Worm (Caenorhabditis elegans) whole organism, young adult: Measurements from ENCODE around the gene T02C12.5.

Source experiments
- B0035.1 ChIP-seq: sonication (generic microtip); optimal IDR thresholded peaks from 2 replicates; lab custom pipeline; 2016; ENCODE audit warnings: missing genetic modification characterization, mild to moderate bottlenecking, missing compliant biosample characterization, missing genotype, missing genetic modification reagents
- C06A6.2 ChIP-seq: fragments of 200-800 bp; sonication (Bioruptor generic); conservative IDR thresholded peaks from 2 replicates; pipeline ENCODE4 v1.3.6; 2022; ENCODE audit warnings: missing genetic modification characterization, missing compliant biosample characterization
- D2030.7 ChIP-seq: fragments of 200-800 bp; sonication (Bioruptor generic); IDR thresholded peaks from 2 replicates; pipeline ENCODE4 v1.3.6; 2022; ENCODE audit warnings: missing genetic modification reagents, missing genetic modification characterization, missing compliant biosample characterization
- F10E7.11 ChIP-seq: sonication (generic microtip); optimal IDR thresholded peaks from 2 replicates; lab custom pipeline; 2017; ENCODE audit warnings: mild to moderate bottlenecking, missing genetic modification characterization, moderate library complexity, missing compliant biosample characterization
- F37B4.10 ChIP-seq: fragments of 200-800 bp; sonication (Bioruptor generic); IDR thresholded peaks from 2 replicates; pipeline ENCODE4 v1.3.6; 2022; ENCODE audit warnings: missing genetic modification characterization, missing compliant biosample characterization
- F39B2.1 ChIP-seq: fragments of 200-800 bp; sonication (Bioruptor generic); IDR thresholded peaks from 2 replicates; pipeline ENCODE4 v1.3.6; 2022; ENCODE audit warnings: missing genetic modification reagents, missing genetic modification characterization, missing compliant biosample characterization
- F52B5.7 ChIP-seq: sonication (generic microtip); optimal IDR thresholded peaks from 2 replicates; lab custom pipeline; 2016; ENCODE audit warnings: mild to moderate bottlenecking, missing genetic modification characterization, missing compliant biosample characterization
- F57A8.1 ChIP-seq: fragments of 200-800 bp; sonication (Bioruptor generic); optimal IDR thresholded peaks from 2 replicates; lab custom pipeline; 2018; ENCODE audit warnings: mild to moderate bottlenecking, missing genetic modification characterization, moderate library complexity, missing compliant biosample characterization
- K12H6.12 ChIP-seq: fragments of 200-800 bp; sonication (Bioruptor generic); optimal IDR thresholded peaks from 2 replicates; lab custom pipeline; 2018; ENCODE audit warnings: mild to moderate bottlenecking, missing genetic modification characterization, missing compliant biosample characterization
- Y53F4B.3 ChIP-seq: fragments of 200-800 bp; sonication (Bioruptor generic); IDR thresholded peaks from 2 replicates; pipeline ENCODE4 v1.3.6; 2022; ENCODE audit warnings: missing genetic modification reagents, missing genetic modification characterization, missing compliant biosample characterization
- Y67H2A.10 ChIP-seq: fragments of 200-800 bp; sonication (Bioruptor generic); conservative IDR thresholded peaks from 2 replicates; pipeline ENCODE4 v1.3.6; 2022; ENCODE audit warnings: missing genetic modification reagents, missing genetic modification characterization, missing compliant biosample characterization
- Y79H2A.3 ChIP-seq: fragments of 200-800 bp; sonication (Bioruptor generic); conservative IDR thresholded peaks from 2 replicates; pipeline ENCODE4 v1.3.6; 2022; ENCODE audit warnings: missing genetic modification reagents, missing genetic modification characterization, missing compliant biosample characterization
- aptf-2 ChIP-seq: fragments of 200-800 bp; sonication (Bioruptor generic); conservative IDR thresholded peaks from 2 replicates; pipeline ENCODE4 v1.3.6; 2022; ENCODE audit warnings: missing genetic modification reagents, missing genetic modification characterization, missing compliant biosample characterization
- aptf-3 ChIP-seq: fragments of 200-800 bp; sonication (Bioruptor generic); IDR thresholded peaks from 2 replicates; pipeline ENCODE4 v1.3.6; 2022; ENCODE audit warnings: missing genetic modification characterization, missing compliant biosample characterization
- attf-5 ChIP-seq: fragments of 200-800 bp; sonication (Bioruptor generic); optimal IDR thresholded peaks from 2 replicates; lab custom pipeline; 2018; ENCODE audit warnings: mild to moderate bottlenecking, missing genetic modification characterization, missing compliant biosample characterization
- attf-6 ChIP-seq: fragments of 200-800 bp; sonication (Bioruptor generic); IDR thresholded peaks from 2 replicates; pipeline ENCODE4 v1.3.6; 2022; ENCODE audit warnings: missing genetic modification reagents, missing genetic modification characterization, missing compliant biosample characterization
- ccch-3 ChIP-seq: fragments of 200-800 bp; sonication (Bioruptor generic); optimal IDR thresholded peaks from 2 replicates; lab custom pipeline; 2018; ENCODE audit warnings: mild to moderate bottlenecking, missing genetic modification characterization, missing compliant biosample characterization
- cebp-1 ChIP-seq, 2 experiments: fragments of 200-800 bp in 1 of 2; sonication (Bioruptor generic) in 1 of 2; sonication (generic microtip) in 1 of 2; IDR thresholded peaks in 1 of 2; optimal IDR thresholded peaks in 1 of 2; 2 replicates each; pipeline versions ENCODE4 v1.3.6 to Lab custom; 2017 to 2022; ENCODE audit warnings: missing compliant biosample characterization in 2 of 2, missing genetic modification characterization in 2 of 2, mild to moderate bottlenecking in 1 of 2, missing genetic modification reagents in 1 of 2, moderate library complexity in 1 of 2
- cebp-2 ChIP-seq: fragments of 200-800 bp; sonication (Bioruptor generic); IDR thresholded peaks from 2 replicates; pipeline ENCODE4 v1.3.6; 2022; ENCODE audit warnings: missing genetic modification characterization, missing compliant biosample characterization
- ceh-100 ChIP-seq: fragments of 200-800 bp; sonication (Bioruptor generic); IDR thresholded peaks from 2 replicates; pipeline ENCODE4 v1.3.6; 2022; ENCODE audit warnings: missing genetic modification reagents, missing genetic modification characterization, missing compliant biosample characterization
- ceh-91 ChIP-seq: fragments of 200-800 bp; sonication (Bioruptor generic); IDR thresholded peaks from 2 replicates; pipeline ENCODE4 v1.3.6; 2022; ENCODE audit warnings: missing genetic modification reagents, missing genetic modification characterization, missing compliant biosample characterization
- dox-1 ChIP-seq: fragments of 200-800 bp; sonication (Bioruptor generic); IDR thresholded peaks from 2 replicates; pipeline ENCODE4 v1.3.6; 2022; ENCODE audit warnings: missing genetic modification reagents, missing genetic modification characterization, missing compliant biosample characterization
- hlh-26 ChIP-seq: fragments of 200-800 bp; sonication (Bioruptor generic); conservative IDR thresholded peaks from 2 replicates; pipeline ENCODE4 v1.3.6; 2022; ENCODE audit warnings: missing genetic modification reagents, missing genetic modification characterization, missing compliant biosample characterization
- lin-35 ChIP-seq, 3 experiments: fragments of 150-350 bp in 2 of 3; sonication (generic microtip) in 1 of 3; optimal IDR thresholded peaks; 2 replicates each; lab custom pipeline; 2014 to 2018; ENCODE audit warnings: missing biosample characterization in 3 of 3, missing genetic modification characterization in 3 of 3, missing genetic modification reagents in 3 of 3
- lin-54 ChIP-seq: fragments of 200-800 bp; sonication (Bioruptor generic); optimal IDR thresholded peaks from 2 replicates; lab custom pipeline; 2018; ENCODE audit warnings: mild to moderate bottlenecking, missing genetic modification characterization, missing compliant biosample characterization
- madf-6 ChIP-seq: fragments of 200-800 bp; sonication (Bioruptor generic); IDR thresholded peaks from 2 replicates; pipeline ENCODE4 v1.3.6; 2022; ENCODE audit warnings: missing genetic modification reagents, missing genetic modification characterization, missing compliant biosample characterization
- madf-8 ChIP-seq: fragments of 200-800 bp; sonication (Bioruptor generic); conservative IDR thresholded peaks from 2 replicates; pipeline ENCODE4 v1.3.6; 2022; ENCODE audit warnings: missing genetic modification reagents, missing genetic modification characterization, missing compliant biosample characterization
- nhr-120 ChIP-seq: fragments of 200-800 bp; sonication (Bioruptor generic); IDR thresholded peaks from 2 replicates; pipeline ENCODE4 v1.3.6; 2022; ENCODE audit warnings: missing genetic modification characterization, missing compliant biosample characterization
- nhr-90 ChIP-seq: sonication (generic microtip); optimal IDR thresholded peaks from 2 replicates; lab custom pipeline; 2016; ENCODE audit warnings: missing genotype, mild to moderate bottlenecking, missing genetic modification characterization, missing compliant biosample characterization
- rpc-1 ChIP-seq, 2 experiments: fragments of 150-350 bp in 1 of 2; sonication (generic microtip) in 1 of 2; optimal IDR thresholded peaks; 2 replicates each; lab custom pipeline; 2014 to 2018; ENCODE audit warnings: missing biosample characterization in 1 of 2, missing genetic modification characterization in 1 of 2, missing genetic modification reagents in 1 of 2, missing genotype in 1 of 2
- snpc-1.3 ChIP-seq: sonication (generic microtip); optimal IDR thresholded peaks from 2 replicates; lab custom pipeline; 2017; ENCODE audit warnings: missing genetic modification characterization, mild to moderate bottlenecking, missing compliant biosample characterization, antibody characterized with exemption, moderate library complexity, missing genotype, missing genetic modification reagents; ENCODE audit not compliant: insufficient read depth
- snpc-3.4 ChIP-seq: sonication (generic microtip); optimal IDR thresholded peaks from 2 replicates; lab custom pipeline; 2017; ENCODE audit warnings: missing genetic modification characterization, mild to moderate bottlenecking, missing compliant biosample characterization, antibody characterized with exemption, moderate library complexity, missing genotype, missing genetic modification reagents
- snpc-4 ChIP-seq, 5 experiments: fragments of 150-350 bp in 1 of 5; sonication (generic microtip) in 4 of 5; optimal IDR thresholded peaks; 2 replicates each; lab custom pipeline; 2014 to 2018; ENCODE audit warnings: missing genetic modification characterization in 5 of 5, missing biosample characterization in 3 of 5, antibody characterized with exemption in 2 of 5, mild to moderate bottlenecking in 2 of 5, missing compliant biosample characterization in 2 of 5, missing genotype in 2 of 5, moderate library complexity in 2 of 5, missing genetic modification reagents in 1 of 5
- tlf-1 ChIP-seq: fragments of 200-800 bp; sonication (Bioruptor generic); optimal IDR thresholded peaks from 2 replicates; lab custom pipeline; 2018; ENCODE audit warnings: mild to moderate bottlenecking, missing genetic modification characterization, missing compliant biosample characterization
- xnd-1 ChIP-seq: sonication (generic microtip); optimal IDR thresholded peaks from 2 replicates; lab custom pipeline; 2016; ENCODE audit warnings: missing genotype, missing genetic modification reagents, missing genetic modification characterization, missing compliant biosample characterization
- ztf-26 ChIP-seq: sonication (generic microtip); optimal IDR thresholded peaks from 2 replicates; lab custom pipeline; 2017; ENCODE audit warnings: missing genetic modification characterization, missing compliant biosample characterization

The T02C12.5 gene

ce11 chrIII:3984049-3984484, 43.9 kb downstream of the T02C12.5 start (continued):
- TF ChIP-seq dox-1, result peak; percentile 46; the same call in 1 of the 2 replicates
- TF ChIP-seq lin-35 (GFP tag; optimal IDR thresholded peaks at IDR 0.05; lab: Kevin White, UChicago), result no peak
- TF ChIP-seq D2030.7 (GFP tag; lab: Robert Waterston, UW), result no peak
- no peak for TF ChIP-seq cebp-2 (GFP tag; lab: Robert Waterston, UW)
- no peak for TF ChIP-seq nhr-90 (tag; lab: Kevin White, UChicago)
- TF ChIP-seq Y79H2A.3 (GFP tag; lab: Robert Waterston, UW), result no peak
- TF ChIP-seq nhr-120 (GFP tag; lab: Robert Waterston, UW), result 0 out of 2 replicates have a peak, but pooled peaks have one; percentile 15
- TF ChIP-seq aptf-2 (GFP tag; lab: Robert Waterston, UW), result no peak
- no peak for TF ChIP-seq B0035.1 (tag; lab: Kevin White, UChicago)
- TF ChIP-seq Y53F4B.3 (GFP tag; lab: Robert Waterston, UW), result no peak
- TF ChIP-seq F52B5.7 (tag; lab: Kevin White, UChicago), result peak; percentile 19
- TF ChIP-seq attf-6 (GFP tag; lab: Robert Waterston, UW), result no peak
- peak; percentile 68; the same call in 1 of the 2 replicates for TF ChIP-seq madf-6 (GFP tag; lab: Robert Waterston, UW)
- TF ChIP-seq madf-8 (GFP tag; lab: Robert Waterston, UW), result peak; percentile 38; the same call in 1 of the 2 replicates
- TF ChIP-seq cebp-1 (GFP tag; IDR thresholded peaks at IDR 0.05; lab: Robert Waterston, UW), result no peak
- TF ChIP-seq cebp-1 (tag; optimal IDR thresholded peaks at IDR 0.05; lab: Kevin White, UChicago), result peak; percentile 30
- TF ChIP-seq aptf-3 (GFP tag; lab: Robert Waterston, UW), result no peak
- no peak for TF ChIP-seq rpc-1 (optimal IDR thresholded peaks at IDR 0.05; lab: Kevin White, UChicago)
- no peak for TF ChIP-seq rpc-1 (tag; optimal IDR thresholded peaks at IDR 0.05; lab: Kevin White, UChicago)
- TF ChIP-seq snpc-3.4 (tag; lab: Kevin White, UChicago), result no peak
- no peak for TF ChIP-seq snpc-4 (GFP tag; optimal IDR thresholded peaks at IDR 0.05; lab: Kevin White, UChicago)
- TF ChIP-seq snpc-4 (tag; optimal IDR thresholded peaks at IDR 0.05; lab: Kevin White, UChicago), result no peak
- TF ChIP-seq F10E7.11 (tag; lab: Kevin White, UChicago), result no peak
- TF ChIP-seq tlf-1, result no peak
- no peak for TF ChIP-seq ztf-26 (tag; lab: Kevin White, UChicago)
- TF ChIP-seq attf-5, result peak; percentile 11
- TF ChIP-seq ccch-3 (GFP tag; lab: Kevin White, UChicago), result no peak
- no peak for TF ChIP-seq ceh-100 (GFP tag; lab: Robert Waterston, UW)
- TF ChIP-seq F39B2.1 (GFP tag; lab: Robert Waterston, UW), result no peak
- TF ChIP-seq F37B4.10 (GFP tag; lab: Robert Waterston, UW), result no peak
- TF ChIP-seq hlh-26 (GFP tag; lab: Robert Waterston, UW), result no peak
- no peak for TF ChIP-seq xnd-1 (tag; lab: Kevin White, UChicago)
- peak; percentile 80 for TF ChIP-seq K12H6.12
- TF ChIP-seq ceh-91 (GFP tag; lab: Robert Waterston, UW), result no peak
- TF ChIP-seq lin-54 (GFP tag; lab: Kevin White, UChicago), result peak; percentile 2
- TF ChIP-seq snpc-1.3 (tag; lab: Kevin White, UChicago), result no peak
- TF ChIP-seq Y67H2A.10 (GFP tag; lab: Robert Waterston, UW), result no peak
- TF ChIP-seq C06A6.2 (GFP tag; lab: Robert Waterston, UW), result no peak
- TF ChIP-seq F57A8.1, result no peak
